Worm (Caenorhabditis elegans): ENCODE data around the gene ZK637.14.
A peak's percentile ranks its signal among the peaks of the same experiment; 100 is the strongest.

Gene ZK637.14

ce11 chrIII:8923240-8923734, 34.3 kb upstream of the ZK637.14 start, which contains the start of gene glb-1:
Gene glb-1, minus strand, starts transcription at chrIII:8923290.
- TF ChIP-seq blmp-1 (tag; optimal IDR thresholded peaks at IDR 0.05; ENCODE audit: insufficient read depth): no peak
- TF ChIP-seq nhr-129 (tag; optimal IDR thresholded peaks at IDR 0.05): peak; percentile 4
- TF ChIP-seq unc-55 (GFP tag; optimal IDR thresholded peaks at IDR 0.05): no peak
- no peak for TF ChIP-seq elt-1 (tag; optimal IDR thresholded peaks at IDR 0.05)
- no peak for TF ChIP-seq nhr-21 (tag; optimal IDR thresholded peaks at IDR 0.05)
- TF ChIP-seq nhr-25 (tag; optimal IDR thresholded peaks at IDR 0.05): peak; percentile 65
- TF ChIP-seq elt-3 (tag; optimal IDR thresholded peaks at IDR 0.05): no peak
- no peak for TF ChIP-seq nhr-6 (tag; optimal IDR thresholded peaks at IDR 0.05)
- TF ChIP-seq mdl-1 (tag; optimal IDR thresholded peaks at IDR 0.05): no peak
- TF ChIP-seq skn-1 (tag; optimal IDR thresholded peaks at IDR 0.05): no peak
- TF ChIP-seq ama-1 (optimal IDR thresholded peaks at IDR 0.05): no peak

- no peak for TF ChIP-seq unc-55 (GFP tag; optimal IDR thresholded peaks at IDR 0.05)
- peak; percentile 37 for TF ChIP-seq crh-2 (tag; optimal IDR thresholded peaks at IDR 0.05)
- no peak for TF ChIP-seq elt-1 (tag; optimal IDR thresholded peaks at IDR 0.05)
- peak; percentile 39 for TF ChIP-seq sma-9 (GFP tag; optimal IDR thresholded peaks at IDR 0.05)
- TF ChIP-seq sma-9 (tag; optimal IDR thresholded peaks at IDR 0.05): no peak
- peak; percentile 37 for TF ChIP-seq nhr-25 (tag; optimal IDR thresholded peaks at IDR 0.05)
- no peak for TF ChIP-seq ztf-1 (GFP tag; conservative IDR thresholded peaks at IDR 0.05)
- TF ChIP-seq zag-1 (tag; optimal IDR thresholded peaks at IDR 0.05): no peak
- TF ChIP-seq dmd-4 (tag; optimal IDR thresholded peaks at IDR 0.05): no peak
- peak; percentile 11 for TF ChIP-seq C34F6.9 (tag; optimal IDR thresholded peaks at IDR 0.05)
- no peak for TF ChIP-seq ama-1 (optimal IDR thresholded peaks at IDR 0.05)
- peak; percentile 65 for TF ChIP-seq ztf-4 (tag; optimal IDR thresholded peaks at IDR 0.05)
- no peak for TF ChIP-seq nhr-23 (tag; optimal IDR thresholded peaks at IDR 0.05)
- no peak for TF ChIP-seq elt-3 (tag; optimal IDR thresholded peaks at IDR 0.05)
- TF ChIP-seq sma-3 (GFP tag; optimal IDR thresholded peaks at IDR 0.05): no peak
- peak; percentile 18 for TF ChIP-seq lin-13 (GFP tag; optimal IDR thresholded peaks at IDR 0.05)
- TF ChIP-seq mbf-1 (tag; optimal IDR thresholded peaks at IDR 0.05): no peak
- TF ChIP-seq nhr-10 (tag; optimal IDR thresholded peaks at IDR 0.05): no peak
- TF ChIP-seq R02D3.7 (tag; optimal IDR thresholded peaks at IDR 0.05): no peak
- no peak for TF ChIP-seq blmp-1 (tag; optimal IDR thresholded peaks at IDR 0.05; ENCODE audit: insufficient read depth)
- peak in 1 of 2 experiments; percentile 57 for TF ChIP-seq mdl-1 (tag; optimal IDR thresholded peaks at IDR 0.05)
- TF ChIP-seq ztf-11 (tag; optimal IDR thresholded peaks at IDR 0.05): no peak
- TF ChIP-seq nhr-12 (tag; optimal IDR thresholded peaks at IDR 0.05): no peak
- TF ChIP-seq nhr-129 (tag; optimal IDR thresholded peaks at IDR 0.05): peak; percentile 54
- TF ChIP-seq lsy-2 (tag; optimal IDR thresholded peaks at IDR 0.05): peak in 1 of 2 experiments; percentile 27
These were observed 33.1 kb upstream of the ZK637.14 start for ce11 chrIII:8922061-8922460.

DNA sequence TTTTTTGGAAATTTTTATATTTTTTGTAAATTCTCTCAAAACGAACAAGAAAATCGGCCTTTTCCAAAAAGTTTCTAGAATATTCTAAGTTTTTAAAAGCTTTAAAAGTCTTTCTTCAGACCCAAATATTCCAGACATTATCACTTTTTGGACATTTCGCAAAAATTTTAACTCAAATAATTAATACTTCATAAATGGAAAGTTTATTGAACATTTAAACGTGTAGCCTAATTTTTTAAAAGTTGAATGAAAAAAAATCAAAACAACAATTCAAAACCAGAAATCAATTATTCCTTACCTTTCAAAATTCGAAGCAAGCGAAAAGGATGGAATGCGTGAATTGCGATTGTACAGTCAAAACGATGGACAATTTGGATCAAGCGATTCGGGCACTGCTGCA, 30.8 kb upstream of the ZK637.14 start, which contains the start of gene ZK637.15:
Gene ZK637.15 (plus strand): TSS at position 301 of the 400 bp plus-strand sequence.
- no peak for TF ChIP-seq ama-1 (optimal IDR thresholded peaks at IDR 0.05)
- TF ChIP-seq nhr-77 (tag; optimal IDR thresholded peaks at IDR 0.05): no peak
- TF ChIP-seq elt-1 (tag; optimal IDR thresholded peaks at IDR 0.05): no peak
- TF ChIP-seq sma-3 (GFP tag; optimal IDR thresholded peaks at IDR 0.05): no peak
- no peak for TF ChIP-seq lin-39 (tag; optimal IDR thresholded peaks at IDR 0.05)
- no peak for TF ChIP-seq blmp-1 (tag; optimal IDR thresholded peaks at IDR 0.05; ENCODE audit: insufficient read depth)
- TF ChIP-seq elt-3 (tag; optimal IDR thresholded peaks at IDR 0.05): no peak
- TF ChIP-seq R02D3.7 (tag; optimal IDR thresholded peaks at IDR 0.05): no peak
- TF ChIP-seq sem-4 (tag; optimal IDR thresholded peaks at IDR 0.05): no peak
- no peak for TF ChIP-seq Y55F3AM.14 (GFP tag; optimal IDR thresholded peaks at IDR 0.05)
- TF ChIP-seq mab-5 (tag; optimal IDR thresholded peaks at IDR 0.05): no peak
- no peak for TF ChIP-seq gmeb-1 (tag; optimal IDR thresholded peaks at IDR 0.05)
- TF ChIP-seq lin-11 (tag; optimal IDR thresholded peaks at IDR 0.05): no peak
- no peak for TF ChIP-seq nhr-6 (tag; optimal IDR thresholded peaks at IDR 0.05)
- no peak for TF ChIP-seq ztf-11 (tag; optimal IDR thresholded peaks at IDR 0.05)
- no peak for TF ChIP-seq nhr-25 (tag; optimal IDR thresholded peaks at IDR 0.05)
- TF ChIP-seq ceh-82 (tag; optimal IDR thresholded peaks at IDR 0.05): no peak

- no peak for TF ChIP-seq nhr-77 (tag; optimal IDR thresholded peaks at IDR 0.05)
- TF ChIP-seq ama-1 (optimal IDR thresholded peaks at IDR 0.05): no peak
- TF ChIP-seq elt-1 (tag; optimal IDR thresholded peaks at IDR 0.05): no peak
- no peak for TF ChIP-seq crh-2 (tag; optimal IDR thresholded peaks at IDR 0.05)
- TF ChIP-seq nhr-237 (tag; optimal IDR thresholded peaks at IDR 0.05): no peak
- no peak for TF ChIP-seq unc-62 (GFP tag; optimal IDR thresholded peaks at IDR 0.05)
- no peak for TF ChIP-seq ceh-16 (tag; optimal IDR thresholded peaks at IDR 0.05)
These were observed 29.0 kb upstream of the ZK637.14 start, which contains the start of gene cdc-25.3 for ce11 chrIII:8917879-8918381. Gene cdc-25.3, minus strand, starts transcription at chrIII:8917929.

Data from whole organism, L2 larva.